Worm (Caenorhabditis elegans): ENCODE results near the gene best-20.

ce11 chrIV:3745806-3746205 lies 10.2 kb upstream of the best-20 start:
- TF ChIP-seq zip-8 (tag; optimal IDR thresholded peaks at IDR 0.05) (no peak), nhr-76 (tag; optimal IDR thresholded peaks at IDR 0.05) (no peak), elt-3 (tag; optimal IDR thresholded peaks at IDR 0.05) (no peak), pha-4 (tag; optimal IDR thresholded peaks at IDR 0.05) (no peak), mep-1 (tag; optimal IDR thresholded peaks at IDR 0.05) (no peak), lsy-2 (tag; optimal IDR thresholded peaks at IDR 0.05) (no peak), nhr-237 (tag; optimal IDR thresholded peaks at IDR 0.05) (no peak), unc-62 (GFP tag; optimal IDR thresholded peaks at IDR 0.05) (no peak)

Data from whole organism, mixed stage, embryonic.